Fruit fly (Drosophila melanogaster) whole organism, adult: ENCODE measurements around the gene PRL-1.
A peak's percentile ranks its signal among the peaks of the same experiment; 100 is the strongest.

ENCODE experiments used
- CG11617 ChIP-seq: fragments of 200-800 bp; sonication (Bioruptor generic); optimal IDR thresholded peaks from 2 replicates; lab custom pipeline; 2017; ENCODE audit warnings: mild to moderate bottlenecking, missing biosample characterization, missing genetic modification reagents, missing genetic modification characterization
- CG14711 ChIP-seq: fragments of 200-800 bp; sonication (Bioruptor generic); optimal IDR thresholded peaks from 2 replicates; lab custom pipeline; 2018; ENCODE audit warnings: missing biosample characterization, mild to moderate bottlenecking, missing genetic modification characterization, moderate library complexity
- CG1620 ChIP-seq: fragments of 200-800 bp; sonication (Bioruptor generic); optimal IDR thresholded peaks from 2 replicates; lab custom pipeline; 2016; ENCODE audit warnings: missing biosample characterization, missing genetic modification characterization
- CG33017 ChIP-seq: fragments of 200-800 bp; sonication (Bioruptor generic); optimal IDR thresholded peaks from 2 replicates; lab custom pipeline; 2018; ENCODE audit warnings: missing biosample characterization, mild to moderate bottlenecking, missing genetic modification characterization, moderate library complexity
- Clk ChIP-seq: fragments of 200-800 bp; sonication (Bioruptor generic); optimal IDR thresholded peaks from 2 replicates; lab custom pipeline; 2017; ENCODE audit warnings: missing biosample characterization, missing genetic modification characterization
- Crg-1 ChIP-seq: fragments of 200-800 bp; sonication (Bioruptor generic); optimal IDR thresholded peaks from 2 replicates; lab custom pipeline; 2016; ENCODE audit warnings: missing biosample characterization, missing genetic modification characterization
- Hr96 ChIP-seq: fragments of 200-800 bp; sonication (Bioruptor generic); optimal IDR thresholded peaks from 2 replicates; lab custom pipeline; 2016; ENCODE audit warnings: missing biosample characterization, missing genetic modification characterization
- bab1 ChIP-seq: fragments of 200-800 bp; sonication (Bioruptor generic); optimal IDR thresholded peaks from 3 replicates; lab custom pipeline; 2019; ENCODE audit warnings: missing biosample characterization, mild to moderate bottlenecking, missing genetic modification characterization, moderate library complexity
- cic ChIP-seq: fragments of 200-800 bp; sonication (Bioruptor generic); optimal IDR thresholded peaks from 2 replicates; lab custom pipeline; 2017; ENCODE audit warnings: missing biosample characterization, mild to moderate bottlenecking, missing genetic modification characterization, moderate library complexity
- cnc ChIP-seq, 2 experiments: fragments of >200 bp; optimal IDR thresholded peaks; 2 replicates each; lab custom pipeline; 2017
- kay ChIP-seq: fragments of 200-800 bp; sonication (Bioruptor generic); peaks from one replicate; lab custom pipeline; 2016; ENCODE audit warnings: missing biosample characterization, missing genetic modification characterization, borderline replicate concordance
- pad ChIP-seq: fragments of 200-800 bp; sonication (Bioruptor generic); optimal IDR thresholded peaks from 3 replicates; lab custom pipeline; 2017; ENCODE audit warnings: missing biosample characterization, missing genetic modification characterization, mild to moderate bottlenecking, moderate library complexity, missing genetic modification reagents
- tj ChIP-seq: fragments of 200-800 bp; sonication (Bioruptor generic); optimal IDR thresholded peaks from 3 replicates; lab custom pipeline; 2017; ENCODE audit warnings: missing biosample characterization, mild to moderate bottlenecking, missing genetic modification characterization, moderate library complexity
- toe ChIP-seq: fragments of 200-800 bp; sonication (Bioruptor generic); optimal IDR thresholded peaks from 2 replicates; lab custom pipeline; 2016; ENCODE audit warnings: missing biosample characterization, missing genetic modification characterization

- TF ChIP-seq Crg-1 (GFP tag; lab: Kevin White, UChicago) (no peak), Clk (GFP tag; lab: Kevin White, UChicago) (no peak), toe (GFP tag; lab: Kevin White, UChicago) (no peak), cnc (optimal IDR thresholded peaks at IDR 0.05; lab: Kevin White, UChicago) (no peak), pad (GFP tag; lab: Kevin White, UChicago) (no peak), cic (GFP tag; lab: Kevin White, UChicago) (no peak), CG1620 (GFP tag; lab: Kevin White, UChicago) (no peak), tj (GFP tag; lab: Kevin White, UChicago) (peak; percentile 80), Hr96 (GFP tag; lab: Kevin White, UChicago) (no peak), CG33017 (tag; lab: Kevin White, UChicago) (no peak), CG14711 (tag; lab: Kevin White, UChicago) (no peak), bab1 (no peak), kay (peak; percentile 43), CG11617 (no peak)
These were observed 25.4 kb upstream of the PRL-1 start for dm6 chr2L:16282856-16283255.
